Worm (Caenorhabditis elegans) whole organism, L1 larva: ENCODE measurements around the gene srz-16.

Experiments used
- C04F5.9 ChIP-seq: sonication (generic microtip); optimal IDR thresholded peaks from 2 replicates; lab custom pipeline; 2016; ENCODE audit warnings: missing genetic modification characterization, missing compliant biosample characterization
- C34B4.2 ChIP-seq: sonication (generic microtip); optimal IDR thresholded peaks from 2 replicates; lab custom pipeline; 2017; ENCODE audit warnings: mild to moderate bottlenecking, missing genetic modification characterization, missing compliant biosample characterization
- aha-1 ChIP-seq: fragments of 150-350 bp; optimal IDR thresholded peaks from 2 replicates; lab custom pipeline; 2014; ENCODE audit warnings: missing biosample characterization, missing genetic modification characterization
- aly-2 ChIP-seq: fragments of 150-350 bp; optimal IDR thresholded peaks from 2 replicates; lab custom pipeline; 2014; ENCODE audit warnings: missing biosample characterization, missing genetic modification characterization
- ama-1 ChIP-seq: fragments of 150-350 bp; optimal IDR thresholded peaks from 2 replicates; lab custom pipeline; 2014
- ceh-63 ChIP-seq: fragments of 200-800 bp; sonication (Bioruptor generic); optimal IDR thresholded peaks from 2 replicates; lab custom pipeline; 2018; ENCODE audit warnings: mild to moderate bottlenecking, missing genetic modification characterization, missing compliant biosample characterization
- ceh-8 ChIP-seq: fragments of 200-800 bp; sonication (Bioruptor generic); optimal IDR thresholded peaks from 2 replicates; lab custom pipeline; 2018; ENCODE audit warnings: mild to moderate bottlenecking, missing genetic modification characterization, moderate library complexity, missing compliant biosample characterization
- dsc-1 ChIP-seq: sonication (generic microtip); optimal IDR thresholded peaks from 2 replicates; lab custom pipeline; 2016; ENCODE audit warnings: mild to moderate bottlenecking, missing genetic modification characterization, missing compliant biosample characterization
- egl-13 ChIP-seq: sonication (generic microtip); optimal IDR thresholded peaks from 2 replicates; lab custom pipeline; 2016; ENCODE audit warnings: missing genotype, missing genetic modification reagents, missing genetic modification characterization, missing compliant biosample characterization
- elt-3 ChIP-seq, 6 experiments: fragments of 150-350 bp in 1 of 6; sonication (generic microtip); optimal IDR thresholded peaks; 2 replicates each; lab custom pipeline; 2017 to 2018; ENCODE audit warnings: missing biosample characterization in 6 of 6, missing genetic modification characterization in 6 of 6, inconsistent platforms in 1 of 6
- fkh-4 ChIP-seq: sonication (generic microtip); optimal IDR thresholded peaks from 2 replicates; lab custom pipeline; 2016; ENCODE audit warnings: missing compliant biosample characterization, missing genetic modification characterization, borderline replicate concordance
- grh-1 ChIP-seq: fragments of 200-800 bp; sonication (Bioruptor generic); IDR thresholded peaks from 2 replicates; pipeline ENCODE4 v1.3.6; 2022; ENCODE audit warnings: missing genetic modification reagents, missing genetic modification characterization, missing compliant biosample characterization
- hlh-17 ChIP-seq: fragments of 200-800 bp; sonication (Bioruptor generic); optimal IDR thresholded peaks from 2 replicates; lab custom pipeline; 2018; ENCODE audit warnings: missing genetic modification characterization, mild to moderate bottlenecking, missing compliant biosample characterization, moderate library complexity, borderline replicate concordance
- hlh-4 ChIP-seq: sonication (generic microtip); optimal IDR thresholded peaks from 2 replicates; lab custom pipeline; 2016; ENCODE audit warnings: mild to moderate bottlenecking, missing genetic modification characterization, missing compliant biosample characterization
- hpl-2 ChIP-seq: fragments of 150-350 bp; optimal IDR thresholded peaks from 2 replicates; lab custom pipeline; 2014; ENCODE audit warnings: missing biosample characterization, missing genetic modification reagents, missing genetic modification characterization
- isw-1 ChIP-seq: fragments of 200-800 bp; sonication (Bioruptor generic); IDR thresholded peaks from 2 replicates; pipeline ENCODE4 v1.3.6; 2022; ENCODE audit warnings: missing genetic modification characterization, missing compliant biosample characterization
- lin-15B ChIP-seq: fragments of 150-350 bp; sonication (generic microtip); optimal IDR thresholded peaks from 3 replicates; lab custom pipeline; 2014; ENCODE audit warnings: missing biosample characterization, missing genetic modification characterization
- lin-39 ChIP-seq: fragments of 150-350 bp; optimal IDR thresholded peaks from 2 replicates; lab custom pipeline; 2014; ENCODE audit warnings: missing biosample characterization, missing genetic modification reagents, missing genetic modification characterization
- lir-3 ChIP-seq: sonication (generic microtip); optimal IDR thresholded peaks from 2 replicates; lab custom pipeline; 2016; ENCODE audit warnings: mild to moderate bottlenecking, missing genetic modification characterization, moderate library complexity, missing compliant biosample characterization; ENCODE audit not compliant: poor library complexity
- mdl-1 ChIP-seq, 2 experiments: fragments of 150-350 bp; optimal IDR thresholded peaks; 2 replicates each; lab custom pipeline; 2014 to 2017; ENCODE audit warnings: missing biosample characterization in 2 of 2, missing genetic modification characterization in 2 of 2, inconsistent platforms in 1 of 2
- mef-2 ChIP-seq: fragments of 150-350 bp; optimal IDR thresholded peaks from 2 replicates; lab custom pipeline; 2014; ENCODE audit warnings: missing biosample characterization, missing genetic modification characterization
- mep-1 ChIP-seq: fragments of 150-350 bp; optimal IDR thresholded peaks from 2 replicates; lab custom pipeline; 2014; ENCODE audit warnings: missing biosample characterization, missing genetic modification characterization
- nhr-12 ChIP-seq: sonication (generic microtip); optimal IDR thresholded peaks from 2 replicates; lab custom pipeline; 2017; ENCODE audit warnings: missing biosample characterization, missing genetic modification characterization
- nhr-20 ChIP-seq: sonication (generic microtip); optimal IDR thresholded peaks from 2 replicates; lab custom pipeline; 2016; ENCODE audit warnings: mild to moderate bottlenecking, missing genetic modification characterization, missing compliant biosample characterization
- nhr-237 ChIP-seq: fragments of 150-350 bp; optimal IDR thresholded peaks from 2 replicates; lab custom pipeline; 2014; ENCODE audit warnings: missing biosample characterization, missing genetic modification characterization
- nhr-28 ChIP-seq: fragments of 150-350 bp; optimal IDR thresholded peaks from 2 replicates; lab custom pipeline; 2014; ENCODE audit warnings: missing biosample characterization, missing genetic modification characterization
- nhr-47 ChIP-seq: sonication (generic microtip); optimal IDR thresholded peaks from 2 replicates; lab custom pipeline; 2016; ENCODE audit warnings: mild to moderate bottlenecking, missing genetic modification characterization, moderate library complexity, missing compliant biosample characterization
- nhr-77 ChIP-seq: fragments of 150-350 bp; optimal IDR thresholded peaks from 2 replicates; lab custom pipeline; 2014; ENCODE audit warnings: missing biosample characterization, missing genetic modification characterization
- nhr-84 ChIP-seq: sonication (generic microtip); optimal IDR thresholded peaks from 2 replicates; lab custom pipeline; 2017; ENCODE audit warnings: missing biosample characterization, missing genetic modification characterization
- nhr-85 ChIP-seq: sonication (generic microtip); peaks from one replicate; lab custom pipeline; 2016; ENCODE audit warnings: missing genetic modification characterization, inconsistent platforms, missing compliant biosample characterization
- nhr-90 ChIP-seq: sonication (generic microtip); optimal IDR thresholded peaks from 2 replicates; lab custom pipeline; 2016; ENCODE audit warnings: mild to moderate bottlenecking, missing genetic modification characterization, missing compliant biosample characterization; ENCODE audit not compliant: poor library complexity
- pqm-1 ChIP-seq: sonication (generic microtip); optimal IDR thresholded peaks from 3 replicates; lab custom pipeline; 2017; ENCODE audit warnings: missing biosample characterization, missing genetic modification characterization
- snpc-4 ChIP-seq: fragments of 150-350 bp; optimal IDR thresholded peaks from 2 replicates; lab custom pipeline; 2014; ENCODE audit warnings: missing biosample characterization, missing genetic modification characterization
- sox-4 ChIP-seq: sonication (generic microtip); optimal IDR thresholded peaks from 2 replicates; lab custom pipeline; 2016; ENCODE audit warnings: missing genetic modification characterization, missing compliant biosample characterization
- sptf-1 ChIP-seq: fragments of 150-350 bp; optimal IDR thresholded peaks from 2 replicates; lab custom pipeline; 2014; ENCODE audit warnings: missing biosample characterization, missing genetic modification characterization
- tbx-2 ChIP-seq: sonication (generic microtip); optimal IDR thresholded peaks from 2 replicates; lab custom pipeline; 2016; ENCODE audit warnings: missing genetic modification characterization, missing compliant biosample characterization
- unc-30 ChIP-seq: sonication (generic microtip); optimal IDR thresholded peaks from 2 replicates; lab custom pipeline; 2017; ENCODE audit warnings: missing biosample characterization, missing genetic modification characterization
- unc-62 ChIP-seq: fragments of 150-350 bp; optimal IDR thresholded peaks from 2 replicates; lab custom pipeline; 2014; ENCODE audit warnings: missing biosample characterization, missing genetic modification reagents, missing genetic modification characterization
- unc-98 ChIP-seq: fragments of 200-800 bp; sonication (Bioruptor generic); IDR thresholded peaks from 2 replicates; pipeline ENCODE4 v1.3.6; 2022; ENCODE audit warnings: missing genetic modification characterization, missing compliant biosample characterization
- xbp-1 ChIP-seq: sonication (generic microtip); optimal IDR thresholded peaks from 2 replicates; lab custom pipeline; 2016; ENCODE audit warnings: missing genetic modification characterization, missing compliant biosample characterization
- zag-1 ChIP-seq: fragments of 150-350 bp; optimal IDR thresholded peaks from 2 replicates; lab custom pipeline; 2014; ENCODE audit warnings: missing biosample characterization, missing genetic modification characterization

Gene srz-16

ce11 chrV:20203085-20203484 lies 16.6 kb upstream of the srz-16 start, which contains the start of gene fbxa-113:
fbxa-113 (plus strand) TSS chrV:20203385.
- no peak for TF ChIP-seq aha-1 (tag; lab: Kevin White, UChicago)
- no peak for TF ChIP-seq hlh-17 (GFP tag; lab: Kevin White, UChicago)
- no peak for TF ChIP-seq nhr-84 (tag; lab: Kevin White, UChicago)
- no peak for TF ChIP-seq sptf-1 (tag; lab: Kevin White, UChicago)
- TF ChIP-seq C04F5.9 (tag; lab: Kevin White, UChicago), result no peak
- TF ChIP-seq nhr-20 (tag; lab: Kevin White, UChicago), result no peak
- TF ChIP-seq lir-3 (tag; lab: Kevin White, UChicago), result no peak
- no peak for TF ChIP-seq snpc-4 (tag; lab: Kevin White, UChicago)

ce11 chrV:20201316-20201715 lies 14.8 kb upstream of the srz-16 start, which contains the start of gene fbxa-114:
fbxa-114 (plus strand) TSS chrV:20201616.
- no peak for TF ChIP-seq lir-3 (tag; lab: Kevin White, UChicago)
- peak; percentile 7 for TF ChIP-seq nhr-85 (tag; lab: Kevin White, UChicago)
- no peak for TF ChIP-seq egl-13
- TF ChIP-seq elt-3 (tag; optimal IDR thresholded peaks at IDR 0.05; lab: Kevin White, UChicago), result no peak
- no peak for TF ChIP-seq isw-1 (GFP tag; lab: Robert Waterston, UW)
- TF ChIP-seq nhr-90 (tag; lab: Kevin White, UChicago), result no peak
- no peak for TF ChIP-seq nhr-77 (tag; lab: Kevin White, UChicago)
- no peak for TF ChIP-seq ceh-63 (GFP tag; lab: Kevin White, UChicago)

ce11 chrV:20199658-20200057 lies 13.2 kb upstream of the srz-16 start:
- TF ChIP-seq ama-1 (lab: Kevin White, UChicago), result no peak
- no peak for TF ChIP-seq nhr-12 (tag; lab: Kevin White, UChicago)
- no peak for TF ChIP-seq nhr-28 (tag; lab: Kevin White, UChicago)
- no peak for TF ChIP-seq unc-62
- no peak for TF ChIP-seq fkh-4
- no peak for TF ChIP-seq hlh-4 (tag; lab: Kevin White, UChicago)
- TF ChIP-seq ceh-63 (GFP tag; lab: Kevin White, UChicago), result no peak
- no peak for TF ChIP-seq ceh-8 (GFP tag; lab: Kevin White, UChicago)
- TF ChIP-seq mef-2 (tag; lab: Kevin White, UChicago), result no peak
- TF ChIP-seq nhr-237, result no peak
- no peak for TF ChIP-seq zag-1 (tag; lab: Kevin White, UChicago)
- TF ChIP-seq hpl-2 (GFP tag; lab: Kevin White, UChicago), result no peak
- no peak for TF ChIP-seq unc-98 (GFP tag; lab: Robert Waterston, UW)
- no peak for TF ChIP-seq aly-2 (tag; lab: Kevin White, UChicago)
- TF ChIP-seq unc-30 (tag; lab: Kevin White, UChicago), result no peak
- no peak for TF ChIP-seq sox-4 (tag; lab: Kevin White, UChicago)
- TF ChIP-seq nhr-47, result no peak
- no peak for TF ChIP-seq pqm-1 (tag; lab: Kevin White, UChicago)
- no peak for TF ChIP-seq nhr-85 (tag; lab: Kevin White, UChicago)
- no peak for TF ChIP-seq dsc-1

ce11 chrV:20198954-20199353 lies 12.5 kb upstream of the srz-16 start, which contains the start of gene fog-2:
fog-2 (plus strand) TSS chrV:20199254.
- no peak for TF ChIP-seq ama-1 (lab: Kevin White, UChicago)
- TF ChIP-seq nhr-28 (tag; lab: Kevin White, UChicago), result no peak
- TF ChIP-seq sptf-1 (tag; lab: Kevin White, UChicago), result no peak
- no peak for TF ChIP-seq tbx-2 (tag; lab: Kevin White, UChicago)
- TF ChIP-seq lin-15B (tag; lab: Kevin White, UChicago), result no peak
- no peak for TF ChIP-seq aha-1 (tag; lab: Kevin White, UChicago)
- TF ChIP-seq nhr-85 (tag; lab: Kevin White, UChicago), result no peak
- no peak for TF ChIP-seq mep-1 (tag; lab: Kevin White, UChicago)
- TF ChIP-seq grh-1, result no peak
- TF ChIP-seq C34B4.2 (tag; lab: Kevin White, UChicago), result no peak
- TF ChIP-seq nhr-20 (tag; lab: Kevin White, UChicago), result no peak
- TF ChIP-seq dsc-1, result no peak
- no peak for TF ChIP-seq mdl-1 (tag; optimal IDR thresholded peaks at IDR 0.05; lab: Kevin White, UChicago)
- no peak for TF ChIP-seq lir-3 (tag; lab: Kevin White, UChicago)
- no peak for TF ChIP-seq xbp-1 (tag; lab: Kevin White, UChicago)
- TF ChIP-seq nhr-237, result no peak
- no peak for TF ChIP-seq lin-39 (tag; lab: Kevin White, UChicago)
- no peak for TF ChIP-seq nhr-84 (tag; lab: Kevin White, UChicago)
